Worm (Caenorhabditis elegans) whole organism, L1 larva: ENCODE measurements around the gene ttr-24.

ENCODE experiments used
- aha-1 ChIP-seq: fragments of 150-350 bp; optimal IDR thresholded peaks from 2 replicates; lab custom pipeline; 2014; ENCODE audit warnings: missing biosample characterization, missing genetic modification characterization
- dpl-1 ChIP-seq, 3 experiments: fragments of 150-350 bp in 2 of 3; sonication (generic microtip) in 1 of 3; optimal IDR thresholded peaks; 2 replicates each; lab custom pipeline; 2014 to 2017; ENCODE audit warnings: missing biosample characterization in 3 of 3, missing genetic modification characterization in 3 of 3, missing genetic modification reagents in 3 of 3
- mdl-1 ChIP-seq, 2 experiments: fragments of 150-350 bp; optimal IDR thresholded peaks; 2 replicates each; lab custom pipeline; 2014 to 2017; ENCODE audit warnings: missing biosample characterization in 2 of 2, missing genetic modification characterization in 2 of 2, inconsistent platforms in 1 of 2
- nhr-84 ChIP-seq: sonication (generic microtip); optimal IDR thresholded peaks from 2 replicates; lab custom pipeline; 2017; ENCODE audit warnings: missing biosample characterization, missing genetic modification characterization
- ztf-4 ChIP-seq: fragments of 150-350 bp; optimal IDR thresholded peaks from 2 replicates; lab custom pipeline; 2014; ENCODE audit warnings: missing biosample characterization, missing genetic modification characterization

DNA sequence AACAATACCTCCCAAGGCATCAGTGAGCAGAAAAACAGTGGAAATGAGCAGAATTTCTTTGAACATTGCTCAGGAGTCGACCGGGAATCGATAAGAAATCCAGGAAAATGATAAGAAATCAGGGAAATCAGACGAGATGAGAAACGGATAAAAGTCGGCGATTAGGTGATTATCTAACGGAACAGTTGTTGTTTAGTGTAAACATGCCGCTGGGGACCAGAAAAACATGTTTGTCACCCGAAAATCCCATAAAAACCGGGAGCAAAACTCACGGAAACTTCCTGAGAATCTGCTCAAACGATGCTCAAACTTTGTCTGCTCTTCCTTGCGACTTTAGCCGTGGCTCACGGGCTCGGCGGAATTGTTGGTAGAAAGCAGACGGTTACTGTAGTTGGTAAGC is at the start of gene ttr-24, which contains the start of gene ttr-25:
- no peak for TF ChIP-seq aha-1 (tag; lab: Kevin White, UChicago)
- no peak for TF ChIP-seq nhr-84 (tag; lab: Kevin White, UChicago)
- TF ChIP-seq dpl-1 (GFP tag; optimal IDR thresholded peaks at IDR 0.05; lab: Kevin White, UChicago) = no peak
- TF ChIP-seq mdl-1 (tag; optimal IDR thresholded peaks at IDR 0.05; lab: Kevin White, UChicago) = no peak
- TF ChIP-seq ztf-4 = no peak
